Worm (Caenorhabditis elegans): Measurements from ENCODE around the gene ife-5.

DNA sequence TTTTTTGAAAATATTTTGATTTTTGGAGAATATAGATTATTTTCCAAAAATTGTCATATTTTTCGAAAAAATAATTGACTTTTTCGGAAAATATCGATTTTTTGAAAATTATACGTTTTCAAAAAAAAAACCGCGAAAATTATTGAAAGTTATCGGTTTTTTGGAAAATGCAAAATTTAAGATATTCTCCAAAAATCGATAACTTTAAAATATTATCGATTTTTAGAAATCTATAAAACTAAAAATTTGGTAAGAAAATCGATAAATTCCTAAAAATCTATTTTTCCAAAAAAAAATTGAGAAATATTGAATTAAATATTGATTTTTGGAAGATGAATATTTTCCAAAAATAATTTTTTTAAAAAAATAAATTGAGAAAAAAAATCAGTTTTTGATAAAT lies 23.4 kb upstream of the ife-5 start:
- no peak for TF ChIP-seq ama-1 (optimal IDR thresholded peaks at IDR 0.05)
- no peak for TF ChIP-seq sea-1 (GFP tag; conservative IDR thresholded peaks at IDR 0.05)

Measured in whole organism, early embryonic.